Worm (Caenorhabditis elegans) whole organism, L4/young adult: Measurements from ENCODE around the gene F21C10.9.

Experiments
- W03F9.2 ChIP-seq: fragments of 150-350 bp; optimal IDR thresholded peaks from 2 replicates; lab custom pipeline; 2014; ENCODE audit warnings: missing biosample characterization, missing genetic modification characterization
- dao-5 ChIP-seq: sonication (generic microtip); optimal IDR thresholded peaks from 2 replicates; lab custom pipeline; 2016; ENCODE audit warnings: missing genotype, missing genetic modification characterization, moderate library complexity, missing compliant biosample characterization
- him-1 ChIP-seq: sonication (generic microtip); optimal IDR thresholded peaks from 2 replicates; lab custom pipeline; 2016; ENCODE audit warnings: missing genotype, missing genetic modification reagents, missing genetic modification characterization, missing compliant biosample characterization

DNA sequence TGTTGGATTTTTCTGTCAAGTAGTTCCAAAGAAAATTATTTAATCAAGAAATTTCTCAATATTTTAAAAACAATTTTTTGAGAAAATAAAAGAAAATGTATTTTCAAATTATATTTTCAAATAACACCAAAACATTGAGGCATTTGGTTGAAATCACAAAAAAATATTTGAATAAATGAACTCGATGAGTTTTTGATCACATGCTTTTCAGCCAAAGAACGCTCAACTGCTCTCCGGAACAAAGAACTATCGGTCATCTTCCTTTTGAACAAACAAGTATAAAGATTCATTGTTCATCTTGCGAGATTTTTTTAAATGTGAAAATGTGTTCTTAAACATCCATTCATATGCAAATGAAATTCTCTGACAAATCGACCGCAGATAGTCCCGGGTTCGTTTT lies 3.5 kb downstream of the F21C10.9 start:
- TF ChIP-seq him-1 (tag; lab: Kevin White, UChicago) = no peak
- TF ChIP-seq W03F9.2 (tag; lab: Kevin White, UChicago) = no peak
- no peak for TF ChIP-seq dao-5
